Worm (Caenorhabditis elegans) whole organism, L3 larva: ENCODE data around the gene msp-38.

Experiments
- R02D3.7 ChIP-seq: fragments of 150-350 bp; optimal IDR thresholded peaks from 2 replicates; lab custom pipeline; 2014; ENCODE audit warnings: missing biosample characterization, missing genetic modification characterization
- ZK546.5 ChIP-seq: sonication (generic microtip); optimal IDR thresholded peaks from 2 replicates; lab custom pipeline; 2017; ENCODE audit warnings: missing biosample characterization, missing genetic modification characterization
- aly-2 ChIP-seq: fragments of 150-350 bp; optimal IDR thresholded peaks from 2 replicates; lab custom pipeline; 2014; ENCODE audit warnings: missing biosample characterization, missing genetic modification characterization
- ceh-82 ChIP-seq: fragments of 150-350 bp; optimal IDR thresholded peaks from 2 replicates; lab custom pipeline; 2014; ENCODE audit warnings: missing biosample characterization, missing genetic modification characterization
- daf-12 ChIP-seq: fragments of 150-350 bp; optimal IDR thresholded peaks from 2 replicates; lab custom pipeline; 2014; ENCODE audit warnings: missing biosample characterization, missing genetic modification reagents, missing genetic modification characterization
- egl-5 ChIP-seq: fragments of 150-350 bp; optimal IDR thresholded peaks from 2 replicates; lab custom pipeline; 2017; ENCODE audit warnings: missing biosample characterization, missing genetic modification reagents, missing genetic modification characterization, inconsistent platforms
- elt-2 ChIP-seq: sonication (generic microtip); optimal IDR thresholded peaks from 2 replicates; lab custom pipeline; 2016; ENCODE audit warnings: missing genetic modification reagents, mild to moderate bottlenecking, missing genetic modification characterization, missing compliant biosample characterization
- elt-3 ChIP-seq, 3 experiments: fragments of 150-350 bp in 1 of 3; sonication (generic microtip) in 2 of 3; optimal IDR thresholded peaks; 2 replicates in 2 of 3; 4 replicates in 1 of 3; lab custom pipeline; 2014 to 2017; ENCODE audit warnings: missing biosample characterization in 3 of 3, missing genetic modification characterization in 3 of 3
- eor-1 ChIP-seq, 2 experiments: fragments of 150-350 bp; optimal IDR thresholded peaks; 2 replicates each; lab custom pipeline; 2014 to 2018; ENCODE audit warnings: missing biosample characterization in 2 of 2, missing genetic modification characterization in 2 of 2
- fkh-2 ChIP-seq: fragments of 150-350 bp; optimal IDR thresholded peaks from 2 replicates; lab custom pipeline; 2014; ENCODE audit warnings: missing biosample characterization, missing genetic modification reagents, missing genetic modification characterization
- hmg-11 ChIP-seq: sonication (generic microtip); optimal IDR thresholded peaks from 2 replicates; lab custom pipeline; 2016; ENCODE audit warnings: missing genetic modification characterization, missing compliant biosample characterization
- lin-15B ChIP-seq: fragments of 150-350 bp; optimal IDR thresholded peaks from 2 replicates; lab custom pipeline; 2014; ENCODE audit warnings: missing biosample characterization, missing genetic modification characterization
- lin-39 ChIP-seq: fragments of 150-350 bp; optimal IDR thresholded peaks from 2 replicates; lab custom pipeline; 2018; ENCODE audit warnings: missing biosample characterization, missing genetic modification reagents, missing genetic modification characterization
- mdl-1 ChIP-seq: fragments of 150-350 bp; optimal IDR thresholded peaks from 2 replicates; lab custom pipeline; 2014; ENCODE audit warnings: missing biosample characterization, missing genetic modification characterization
- mml-1 ChIP-seq: fragments of 150-350 bp; sonication (generic microtip); optimal IDR thresholded peaks from 3 replicates; lab custom pipeline; 2014; ENCODE audit warnings: missing biosample characterization, missing genetic modification characterization
- nfya-1 ChIP-seq: sonication (generic microtip); optimal IDR thresholded peaks from 2 replicates; lab custom pipeline; 2017; ENCODE audit warnings: missing genetic modification characterization, mild to moderate bottlenecking, missing compliant biosample characterization, antibody characterized with exemption, moderate library complexity; ENCODE audit not compliant: insufficient read depth
- nhr-11 ChIP-seq: fragments of 150-350 bp; optimal IDR thresholded peaks from 2 replicates; lab custom pipeline; 2014; ENCODE audit warnings: missing biosample characterization, missing genetic modification characterization
- nhr-12 ChIP-seq: fragments of 150-350 bp; optimal IDR thresholded peaks from 2 replicates; lab custom pipeline; 2014; ENCODE audit warnings: missing biosample characterization, missing genetic modification characterization
- nhr-23 ChIP-seq: fragments of 150-350 bp; optimal IDR thresholded peaks from 2 replicates; lab custom pipeline; 2014; ENCODE audit warnings: missing biosample characterization, missing genetic modification reagents, missing genetic modification characterization
- nhr-237 ChIP-seq: fragments of 150-350 bp; optimal IDR thresholded peaks from 2 replicates; lab custom pipeline; 2014; ENCODE audit warnings: missing biosample characterization, missing genetic modification characterization
- nhr-25 ChIP-seq: sonication (generic microtip); optimal IDR thresholded peaks from 2 replicates; lab custom pipeline; 2017; ENCODE audit warnings: missing biosample characterization, missing genetic modification characterization
- nhr-28 ChIP-seq: fragments of 150-350 bp; optimal IDR thresholded peaks from 2 replicates; lab custom pipeline; 2014; ENCODE audit warnings: missing biosample characterization, missing genetic modification characterization
- nhr-43 ChIP-seq: sonication (generic microtip); optimal IDR thresholded peaks from 2 replicates; lab custom pipeline; 2016; ENCODE audit warnings: mild to moderate bottlenecking, missing genetic modification characterization, missing compliant biosample characterization; ENCODE audit not compliant: poor library complexity, severe bottlenecking
- nhr-67 ChIP-seq: fragments of 150-350 bp; optimal IDR thresholded peaks from 2 replicates; lab custom pipeline; 2014; ENCODE audit warnings: missing biosample characterization, missing genetic modification characterization
- nhr-76 ChIP-seq: fragments of 150-350 bp; sonication (generic microtip); optimal IDR thresholded peaks from 5 replicates; lab custom pipeline; 2014; ENCODE audit warnings: missing biosample characterization, missing genetic modification characterization
- nhr-77 ChIP-seq: fragments of 150-350 bp; optimal IDR thresholded peaks from 2 replicates; lab custom pipeline; 2014; ENCODE audit warnings: missing biosample characterization, missing genetic modification characterization
- pha-4 ChIP-seq: fragments of 150-350 bp; optimal IDR thresholded peaks from 2 replicates; lab custom pipeline; 2014; ENCODE audit warnings: missing biosample characterization, missing genetic modification reagents, missing genetic modification characterization
- pqm-1 ChIP-seq: fragments of 150-350 bp; optimal IDR thresholded peaks from 2 replicates; lab custom pipeline; 2017; ENCODE audit warnings: missing biosample characterization, missing genetic modification characterization, inconsistent platforms
- sea-2 ChIP-seq: fragments of 150-350 bp; sonication (generic microtip); optimal IDR thresholded peaks from 4 replicates; lab custom pipeline; 2014; ENCODE audit warnings: missing biosample characterization, missing genetic modification reagents, missing genetic modification characterization
- skn-1 ChIP-seq: fragments of 150-350 bp; optimal IDR thresholded peaks from 2 replicates; lab custom pipeline; 2014; ENCODE audit warnings: missing biosample characterization, missing genetic modification characterization
- snpc-4 ChIP-seq: fragments of 150-350 bp; optimal IDR thresholded peaks from 2 replicates; lab custom pipeline; 2014; ENCODE audit warnings: missing biosample characterization, missing genetic modification characterization
- tbx-2 ChIP-seq: sonication (generic microtip); optimal IDR thresholded peaks from 2 replicates; lab custom pipeline; 2016; ENCODE audit warnings: mild to moderate bottlenecking, missing genetic modification characterization, missing compliant biosample characterization

Gene msp-38

ce11 chrIV:10155475-10155874 is 11.9 kb upstream of the msp-38 start, which contains the start of gene ttr-54:
TSS of gene ttr-54 (plus strand) at chrIV:10155775.
- TF ChIP-seq pqm-1: no peak
- TF ChIP-seq nhr-23 (tag; lab: Kevin White, UChicago): no peak
- TF ChIP-seq hmg-11: no peak
- TF ChIP-seq lin-15B: no peak

- TF ChIP-seq R02D3.7 (tag; lab: Kevin White, UChicago) (no peak), aly-2 (no peak), mml-1 (tag; lab: Kevin White, UChicago) (no peak)
Measured at ce11 chrIV:10153479-10153878, 9.9 kb upstream of the msp-38 start.

- TF ChIP-seq fkh-2 (no peak), daf-12 (tag; lab: Kevin White, UChicago) (no peak), nfya-1 (tag; lab: Kevin White, UChicago) (peak; percentile 77), nhr-23 (tag; lab: Kevin White, UChicago) (peak; percentile 63), R02D3.7 (tag; lab: Kevin White, UChicago) (no peak), nhr-25 (tag; lab: Kevin White, UChicago) (peak; percentile 4), hmg-11 (peak; percentile 75), pqm-1 (peak; percentile 19), lin-15B (peak; percentile 43), nhr-43 (tag; lab: Kevin White, UChicago) (peak; percentile 31), nhr-76 (tag; lab: Kevin White, UChicago) (no peak), egl-5 (no peak), snpc-4 (tag; lab: Kevin White, UChicago) (peak; percentile 51), pha-4 (tag; lab: Kevin White, UChicago) (peak; percentile 66), nhr-12 (tag; lab: Kevin White, UChicago) (no peak)
Measured at ce11 chrIV:10151439-10151997, 8.0 kb upstream of the msp-38 start, which contains the start of gene copg-1. TSS of gene copg-1 (plus strand) at chrIV:10151947.

ce11 chrIV:10150552-10151004 is 7.0 kb upstream of the msp-38 start, which contains the start of gene tsp-12:
TSS of gene tsp-12 (minus strand) at chrIV:10150602.
- TF ChIP-seq pha-4 (tag; lab: Kevin White, UChicago): peak; percentile 63
- TF ChIP-seq lin-39 (tag; lab: Kevin White, UChicago): no peak
- TF ChIP-seq mdl-1 (tag; lab: Kevin White, UChicago): no peak
- no peak for TF ChIP-seq eor-1 (tag; optimal IDR thresholded peaks at IDR 0.05; lab: Kevin White, UChicago)
- TF ChIP-seq nhr-237 (tag; lab: Kevin White, UChicago): no peak
- no peak for TF ChIP-seq hmg-11
- no peak for TF ChIP-seq egl-5
- TF ChIP-seq skn-1 (tag; lab: Kevin White, UChicago): no peak
- no peak for TF ChIP-seq R02D3.7 (tag; lab: Kevin White, UChicago)
- TF ChIP-seq elt-2 (tag; lab: Kevin White, UChicago): no peak
- TF ChIP-seq mml-1 (tag; lab: Kevin White, UChicago): no peak
- TF ChIP-seq snpc-4 (tag; lab: Kevin White, UChicago): peak; percentile 50
- TF ChIP-seq ceh-82 (tag; lab: Kevin White, UChicago): no peak

ce11 chrIV:10148938-10149337 is 5.4 kb upstream of the msp-38 start, which contains the start of gene pigs-1:
TSS of gene pigs-1 (minus strand) at chrIV:10149038.
- TF ChIP-seq sea-2: no peak
- no peak for TF ChIP-seq nhr-11
- TF ChIP-seq nhr-67 (tag; lab: Kevin White, UChicago): no peak
- no peak for TF ChIP-seq elt-2 (tag; lab: Kevin White, UChicago)
- no peak for TF ChIP-seq aly-2
- TF ChIP-seq elt-3 (tag; optimal IDR thresholded peaks at IDR 0.05; lab: Kevin White, UChicago): no peak

- TF ChIP-seq nhr-76 (tag; lab: Kevin White, UChicago): no peak
- no peak for TF ChIP-seq nfya-1 (tag; lab: Kevin White, UChicago)
- TF ChIP-seq tbx-2 (tag; lab: Kevin White, UChicago): no peak
- no peak for TF ChIP-seq ZK546.5 (tag; lab: Kevin White, UChicago)
- TF ChIP-seq nhr-28 (tag; lab: Kevin White, UChicago): no peak
- TF ChIP-seq aly-2: no peak
- TF ChIP-seq nhr-77 (tag; lab: Kevin White, UChicago): no peak
- TF ChIP-seq skn-1 (tag; lab: Kevin White, UChicago): no peak
- TF ChIP-seq nhr-11: no peak
- TF ChIP-seq, all 47 proteins: peak for 0
Measured at ce11 chrIV:10146885-10147284, 3.3 kb upstream of the msp-38 start, which contains the start of gene T14G10.8. TSS of gene T14G10.8 (minus strand) at chrIV:10146985.
